5 fruit fly cellular contexts compared by ENCODE assay signal in the genomic region with DNA sequence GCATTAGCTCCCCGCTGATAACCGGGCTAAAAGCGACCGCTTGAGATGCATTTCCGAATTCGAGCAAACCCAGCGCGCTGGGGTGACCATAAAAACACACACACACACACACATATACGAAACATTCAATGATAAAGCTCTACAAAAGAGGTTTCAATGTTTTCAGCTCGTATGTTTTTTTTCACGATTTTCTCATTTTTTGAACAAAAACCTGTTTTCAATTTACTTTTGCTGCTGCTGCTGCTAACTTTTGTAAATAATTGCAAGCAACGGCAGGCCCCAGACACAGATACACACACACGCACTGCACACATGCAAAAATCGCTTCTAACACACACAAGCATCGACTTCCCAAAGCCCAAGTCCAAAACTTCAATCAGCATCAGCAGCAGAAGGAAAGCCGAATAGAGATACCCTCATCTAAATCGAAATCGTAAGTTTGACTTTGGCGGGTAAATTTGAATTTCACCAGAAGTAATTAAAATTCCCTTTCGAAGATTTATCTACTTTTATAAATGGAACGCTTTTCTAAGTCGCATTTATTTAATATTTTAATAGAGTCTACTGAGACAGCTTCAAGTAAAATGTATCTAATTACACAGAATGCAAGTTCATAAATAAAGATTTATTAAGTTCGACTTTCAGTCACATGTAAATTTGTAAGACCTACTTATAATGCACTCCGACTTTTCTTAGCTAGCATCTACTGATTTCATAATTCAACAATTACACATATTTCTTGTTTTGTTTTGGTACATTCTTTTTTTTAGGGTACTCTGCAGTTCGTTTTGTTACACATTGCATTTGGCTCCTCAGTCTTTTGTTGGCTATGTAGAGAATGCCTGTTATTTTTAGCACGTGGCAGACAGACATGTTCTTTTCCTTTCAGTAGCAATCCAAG.
TF ChIP-seq lines count a peak whose summit lies in the region.

No protein-coding gene starts in this region.

- TF ChIP-seq CTCF in whole organism, embryonic (GFP tag; optimal IDR thresholded peaks at IDR 0.05; lab: Kevin White, UChicago) = no peak

TF ChIP-seq in whole organism, adult, 20 proteins besides CTCF, POLR2A, EP300 and RAD21:
- no peak for TF ChIP-seq CG7045 (GFP tag; optimal IDR thresholded peaks at IDR 0.05; lab: Kevin White, UChicago)
- TF ChIP-seq bab1 (GFP tag; optimal IDR thresholded peaks at IDR 0.05; lab: Kevin White, UChicago) = peak; percentile 17
- peak; percentile 28 for TF ChIP-seq kay (GFP tag; lab: Kevin White, UChicago; ENCODE audit: borderline replicate concordance)

TF ChIP-seq in whole organism, embryonic, 481 proteins besides CTCF, POLR2A, EP300 and RAD21:
- no peak for TF ChIP-seq CG3163 (GFP tag; optimal IDR thresholded peaks at IDR 0.05; lab: Kevin White, UChicago)
- peak; percentile 15 for TF ChIP-seq corto (GFP tag; optimal IDR thresholded peaks at IDR 0.05; lab: Kevin White, UChicago)
- TF ChIP-seq Meics (GFP tag; optimal IDR thresholded peaks at IDR 0.05; lab: Kevin White, UChicago) = no peak
- no peak for TF ChIP-seq CG11247 (GFP tag; IDR thresholded peaks at IDR 0.05; lab: Robert Waterston, UW)
- peak; percentile 59 for TF ChIP-seq D19A (tag; optimal IDR thresholded peaks at IDR 0.05; lab: Kevin White, UChicago)
- peak; percentile 53 for TF ChIP-seq cg (GFP tag; optimal IDR thresholded peaks at IDR 0.05; lab: Kevin White, UChicago)
- TF ChIP-seq CG8944 (GFP tag; optimal IDR thresholded peaks at IDR 0.05; lab: Kevin White, UChicago) = no peak
- no peak for TF ChIP-seq scrt (GFP tag; optimal IDR thresholded peaks at IDR 0.05; lab: Kevin White, UChicago)
- TF ChIP-seq gsb (GFP tag; IDR thresholded peaks at IDR 0.05; lab: Robert Waterston, UW) = no peak
- TF ChIP-seq Hmx (GFP tag; optimal IDR thresholded peaks at IDR 0.05; lab: Kevin White, UChicago) = no peak
- TF ChIP-seq nerfin-1 (tag; optimal IDR thresholded peaks at IDR 0.05; lab: Kevin White, UChicago) = no peak
- TF ChIP-seq B-H2 (GFP tag; optimal IDR thresholded peaks at IDR 0.05; lab: Kevin White, UChicago) = no peak
- no peak for TF ChIP-seq hbn (GFP tag; IDR thresholded peaks at IDR 0.05; lab: Robert Waterston, UW; ENCODE audit: partially characterized antibody)
- TF ChIP-seq pnt (GFP tag; optimal IDR thresholded peaks at IDR 0.05; lab: Kevin White, UChicago) = no peak
- TF ChIP-seq chinmo (GFP tag; IDR thresholded peaks at IDR 0.05; lab: Robert Waterston, UW; ENCODE audit: partially characterized antibody) = peak; percentile 76; the same call in 1 of the 4 replicates
- TF ChIP-seq Drgx (GFP tag; IDR thresholded peaks at IDR 0.05; lab: Robert Waterston, UW) = peak; percentile 63
- TF ChIP-seq CG1024 (GFP tag; IDR thresholded peaks at IDR 0.05; lab: Robert Waterston, UW) = no peak

TF ChIP-seq in whole organism, prepupa, 60 proteins besides CTCF, POLR2A, EP300 and RAD21 (continues in another document):
- TF ChIP-seq lz (GFP tag; optimal IDR thresholded peaks at IDR 0.05; lab: Kevin White, UChicago) (peak; percentile 36), Eip75B (GFP tag; optimal IDR thresholded peaks at IDR 0.05; lab: Kevin White, UChicago) (peak; percentile 0), CG10631 (GFP tag; optimal IDR thresholded peaks at IDR 0.05; lab: Kevin White, UChicago) (no peak), Sox15 (GFP tag; optimal IDR thresholded peaks at IDR 0.05; lab: Kevin White, UChicago) (no peak), Hr38 (GFP tag; optimal IDR thresholded peaks at IDR 0.05; lab: Kevin White, UChicago) (no peak), topi (GFP tag; optimal IDR thresholded peaks at IDR 0.05; lab: Kevin White, UChicago) (peak; percentile 51), Lpt (GFP tag; optimal IDR thresholded peaks at IDR 0.05; lab: Kevin White, UChicago) (peak; percentile 20), CG3032 (tag; optimal IDR thresholded peaks at IDR 0.05; lab: Kevin White, UChicago) (no peak), Smox (GFP tag; optimal IDR thresholded peaks at IDR 0.05; lab: Kevin White, UChicago) (peak; percentile 59), CG15336 (GFP tag; IDR thresholded peaks at IDR 0.05; lab: Robert Waterston, UW) (peak; percentile 60; the same call in 1 of the 2 replicates), CG34406 (GFP tag; optimal IDR thresholded peaks at IDR 0.05; lab: Kevin White, UChicago) (no peak), CG8319 (GFP tag; optimal IDR thresholded peaks at IDR 0.05; lab: Kevin White, UChicago) (no peak), CG11902 (GFP tag; optimal IDR thresholded peaks at IDR 0.05; lab: Kevin White, UChicago) (no peak), ss (GFP tag; optimal IDR thresholded peaks at IDR 0.05; lab: Kevin White, UChicago) (peak in 1 of 2 experiments; percentile 36), Ets96B (tag; optimal IDR thresholded peaks at IDR 0.05; lab: Kevin White, UChicago) (no peak), CG8119 (GFP tag; IDR thresholded peaks at IDR 0.05; lab: Robert Waterston, UW) (peak; percentile 69; the same call in 2 of the 3 replicates), CG10669 (GFP tag; optimal IDR thresholded peaks at IDR 0.05; lab: Kevin White, UChicago) (no peak), dsx (GFP tag; optimal IDR thresholded peaks at IDR 0.05; lab: Kevin White, UChicago; ENCODE audit: poor library complexity, severe bottlenecking) (peak; percentile 31), salr (GFP tag; optimal IDR thresholded peaks at IDR 0.05; lab: Kevin White, UChicago) (peak in 1 of 2 experiments; percentile 46), Hr39 (GFP tag; optimal IDR thresholded peaks at IDR 0.05; lab: Kevin White, UChicago) (peak; percentile 41)

TF ChIP-seq in whole organism, pupa, 21 proteins besides CTCF, POLR2A, EP300 and RAD21:
- TF ChIP-seq CG4496 (GFP tag; IDR thresholded peaks at IDR 0.05; lab: Robert Waterston, UW) (peak; percentile 58; the same call in 2 of the 3 replicates), gl (tag; optimal IDR thresholded peaks at IDR 0.05; lab: Kevin White, UChicago) (no peak), rn (GFP tag; IDR thresholded peaks at IDR 0.05; lab: Robert Waterston, UW) (no peak), CG8301 (tag; optimal IDR thresholded peaks at IDR 0.05; lab: Kevin White, UChicago) (no peak), EcR (GFP tag; optimal IDR thresholded peaks at IDR 0.05; lab: Kevin White, UChicago) (no peak), CG14655 (GFP tag; optimal IDR thresholded peaks at IDR 0.05; lab: Kevin White, UChicago) (peak; percentile 39), CG9948 (tag; optimal IDR thresholded peaks at IDR 0.05; lab: Kevin White, UChicago) (peak; percentile 2), CG13204 (GFP tag; optimal IDR thresholded peaks at IDR 0.05; lab: Kevin White, UChicago) (peak; percentile 37), Ets98B (GFP tag; IDR thresholded peaks at IDR 0.05; lab: Robert Waterston, UW) (peak; percentile 68), CG8159 (tag; optimal IDR thresholded peaks at IDR 0.05; lab: Kevin White, UChicago) (no peak), CG15710 (tag; optimal IDR thresholded peaks at IDR 0.05; lab: Kevin White, UChicago) (no peak), Pif1A (GFP tag; optimal IDR thresholded peaks at IDR 0.05; lab: Kevin White, UChicago) (peak; percentile 4), CG10348 (GFP tag; IDR thresholded peaks at IDR 0.05; lab: Robert Waterston, UW) (no peak), CG17806 (tag; optimal IDR thresholded peaks at IDR 0.05; lab: Kevin White, UChicago) (no peak), CG12605 (GFP tag; IDR thresholded peaks at IDR 0.05; lab: Robert Waterston, UW) (peak; percentile 71), D1 (tag; optimal IDR thresholded peaks at IDR 0.05; lab: Kevin White, UChicago) (no peak), CG32121 (GFP tag; IDR thresholded peaks at IDR 0.05; lab: Robert Waterston, UW) (peak; percentile 56; the same call in 1 of the 2 replicates), fd96Ca (GFP tag; IDR thresholded peaks at IDR 0.05; lab: Robert Waterston, UW) (peak; percentile 63; the same call in 2 of the 3 replicates), Pif1B (GFP tag; optimal IDR thresholded peaks at IDR 0.05; lab: Kevin White, UChicago) (no peak)

TF ChIP-seq in whole organism, wandering third instar larva, 38 proteins besides CTCF, POLR2A, EP300 and RAD21:
- TF ChIP-seq Hr83 (GFP tag; optimal IDR thresholded peaks at IDR 0.05; lab: Kevin White, UChicago; ENCODE audit: poor library complexity, severe bottlenecking) = no peak
- peak; percentile 13 for TF ChIP-seq Vsx2 (GFP tag; optimal IDR thresholded peaks at IDR 0.05; lab: Kevin White, UChicago; ENCODE audit: partially characterized antibody)
- peak; percentile 86 for TF ChIP-seq woc (GFP tag; optimal IDR thresholded peaks at IDR 0.05; lab: Kevin White, UChicago)
- peak; percentile 60 for TF ChIP-seq CrebA (GFP tag; optimal IDR thresholded peaks at IDR 0.05; lab: Kevin White, UChicago; ENCODE audit: borderline replicate concordance)
- peak; percentile 13 for TF ChIP-seq ey (GFP tag; optimal IDR thresholded peaks at IDR 0.05; lab: Kevin White, UChicago)
- peak; percentile 38 for TF ChIP-seq psq (GFP tag; optimal IDR thresholded peaks at IDR 0.05; lab: Kevin White, UChicago)
- TF ChIP-seq OdsH (GFP tag; optimal IDR thresholded peaks at IDR 0.05; lab: Kevin White, UChicago) = peak; percentile 13
- TF ChIP-seq lola (GFP tag; optimal IDR thresholded peaks at IDR 0.05; lab: Kevin White, UChicago) = no peak
- peak; percentile 2 for TF ChIP-seq br (GFP tag; optimal IDR thresholded peaks at IDR 0.05; lab: Kevin White, UChicago)
- peak; percentile 39 for TF ChIP-seq Sp1 (GFP tag; optimal IDR thresholded peaks at IDR 0.05; lab: Kevin White, UChicago)
- peak in 1 of 2 experiments; percentile 49 for TF ChIP-seq foxo (GFP tag; optimal IDR thresholded peaks at IDR 0.05; lab: Kevin White, UChicago)
- TF ChIP-seq fru (GFP tag; optimal IDR thresholded peaks at IDR 0.05; lab: Kevin White, UChicago) = peak; percentile 33
- no peak for TF ChIP-seq usp (GFP tag; optimal IDR thresholded peaks at IDR 0.05; lab: Kevin White, UChicago)
- TF ChIP-seq Rel (GFP tag; optimal IDR thresholded peaks at IDR 0.05; lab: Kevin White, UChicago) = peak; percentile 62
- TF ChIP-seq Rel (tag; optimal IDR thresholded peaks at IDR 0.05; lab: Kevin White, UChicago) = peak; percentile 46
- peak; percentile 14 for TF ChIP-seq h (GFP tag; optimal IDR thresholded peaks at IDR 0.05; lab: Kevin White, UChicago)
- TF ChIP-seq rgr (GFP tag; optimal IDR thresholded peaks at IDR 0.05; lab: Kevin White, UChicago) = peak; percentile 15
- no peak for TF ChIP-seq jim (GFP tag; optimal IDR thresholded peaks at IDR 0.05; lab: Kevin White, UChicago)
- peak; percentile 49 for TF ChIP-seq brk (GFP tag; optimal IDR thresholded peaks at IDR 0.05; lab: Kevin White, UChicago)
